Worm (Caenorhabditis elegans) whole organism, L3 larva: ENCODE results near the gene dnj-20.

Experiments used
- nhr-12 ChIP-seq: fragments of 150-350 bp; optimal IDR thresholded peaks from 2 replicates; lab custom pipeline; 2014; ENCODE audit warnings: missing biosample characterization, missing genetic modification characterization
- skn-1 ChIP-seq: fragments of 150-350 bp; optimal IDR thresholded peaks from 2 replicates; lab custom pipeline; 2014; ENCODE audit warnings: missing biosample characterization, missing genetic modification characterization
- zag-1 ChIP-seq: fragments of 150-350 bp; optimal IDR thresholded peaks from 2 replicates; lab custom pipeline; 2014; ENCODE audit warnings: missing biosample characterization, missing genetic modification characterization

ce11 chrII:9614728-9615127, 9.2 kb downstream of the dnj-20 start, which contains the start of gene hlh-6:
- TF ChIP-seq skn-1 (tag; lab: Kevin White, UChicago) (no peak), zag-1 (tag; lab: Kevin White, UChicago) (no peak), nhr-12 (tag; lab: Kevin White, UChicago) (no peak)
